Fruit fly (Drosophila melanogaster) whole organism, embryonic: ENCODE measurements around the gene CG43251.

Experiments used
- Ada2b ChIP-seq: fragments of 200-800 bp; sonication (Bioruptor generic); IDR thresholded peaks from 2 replicates; pipeline ENCODE4 v1.3.6; 2022; ENCODE audit warnings: missing biosample characterization, missing genetic modification characterization
- BtbVII ChIP-seq: fragments of 200-800 bp; sonication (Bioruptor generic); optimal IDR thresholded peaks from 3 replicates; lab custom pipeline; 2017; ENCODE audit warnings: missing biosample characterization, mild to moderate bottlenecking, missing genetic modification characterization
- CG10147 ChIP-seq: fragments of 200-800 bp; sonication (Bioruptor generic); optimal IDR thresholded peaks from 2 replicates; lab custom pipeline; 2019; ENCODE audit warnings: missing biosample characterization, mild to moderate bottlenecking, missing genetic modification characterization, moderate library complexity
- CG10462 ChIP-seq: fragments of 200-800 bp; sonication (Bioruptor generic); optimal IDR thresholded peaks from 2 replicates; lab custom pipeline; 2016; ENCODE audit warnings: missing biosample characterization, missing genetic modification characterization
- CG11456 ChIP-seq: fragments of 200-800 bp; sonication (Bioruptor generic); IDR thresholded peaks from 3 replicates; pipeline ENCODE4 v1.3.6; 2022; ENCODE audit warnings: missing biosample characterization, missing genetic modification characterization
- CG13624 ChIP-seq: fragments of 200-800 bp; sonication (Bioruptor generic); optimal IDR thresholded peaks from 2 replicates; lab custom pipeline; 2016; ENCODE audit warnings: missing biosample characterization, missing genetic modification characterization
- CG14014 ChIP-seq: fragments of 200-800 bp; sonication (Bioruptor generic); IDR thresholded peaks from 2 replicates; pipeline ENCODE4 v1.3.6; 2022; ENCODE audit warnings: missing biosample characterization, missing genetic modification characterization
- CG14667 ChIP-seq: fragments of 200-800 bp; sonication (Bioruptor generic); IDR thresholded peaks from 2 replicates; pipeline ENCODE4 v1.3.6; 2022; ENCODE audit warnings: missing biosample characterization, missing genetic modification characterization
- CG18262 ChIP-seq: fragments of 200-800 bp; optimal IDR thresholded peaks from 3 replicates; lab custom pipeline; 2019; ENCODE audit warnings: missing biosample characterization, mild to moderate bottlenecking, missing genetic modification characterization, moderate library complexity
- CG2129 ChIP-seq: fragments of 200-800 bp; sonication (Bioruptor generic); IDR thresholded peaks from 2 replicates; pipeline ENCODE4 v1.3.6; 2022; ENCODE audit warnings: missing biosample characterization, missing genetic modification characterization; ENCODE audit not compliant: partially characterized antibody
- CG32532 ChIP-seq: fragments of 200-800 bp; sonication (Bioruptor generic); IDR thresholded peaks from 2 replicates; pipeline ENCODE4 v1.3.6; 2022; ENCODE audit warnings: missing biosample characterization, missing genetic modification characterization
- CG3726 ChIP-seq: fragments of 200-800 bp; sonication (Bioruptor generic); IDR thresholded peaks from 3 replicates; pipeline ENCODE4, ENCODE4 v1.3.6; 2022; ENCODE audit warnings: missing biosample characterization, missing genetic modification characterization
- CG4730 ChIP-seq: fragments of 200-800 bp; sonication (Bioruptor generic); IDR thresholded peaks from 2 replicates; pipeline ENCODE4 v1.3.6; 2022; ENCODE audit warnings: missing biosample characterization, missing genetic modification characterization
- CG5953 ChIP-seq: fragments of 200-800 bp; sonication (Bioruptor generic); IDR thresholded peaks from 2 replicates; pipeline ENCODE4 v1.3.6; 2022; ENCODE audit warnings: missing biosample characterization, missing genetic modification characterization
- CG6791 ChIP-seq: fragments of 200-800 bp; sonication (Bioruptor generic); IDR thresholded peaks from 3 replicates; pipeline ENCODE4 v1.3.6; 2022; ENCODE audit warnings: missing biosample characterization, missing genetic modification characterization; ENCODE audit not compliant: partially characterized antibody
- CG7357 ChIP-seq: fragments of 200-800 bp; sonication (Bioruptor generic); IDR thresholded peaks from 3 replicates; pipeline ENCODE4 v1.3.6; 2022; ENCODE audit warnings: missing biosample characterization, missing genetic modification characterization
- CG7963 ChIP-seq: fragments of 200-800 bp; sonication (Bioruptor generic); IDR thresholded peaks from 3 replicates; pipeline ENCODE4 v1.3.6; 2022; ENCODE audit warnings: missing biosample characterization, missing genetic modification characterization; ENCODE audit not compliant: partially characterized antibody
- CG8765 ChIP-seq: fragments of 200-800 bp; sonication (Bioruptor generic); IDR thresholded peaks from 2 replicates; pipeline ENCODE4 v1.3.6; 2022; ENCODE audit warnings: missing biosample characterization, missing genetic modification characterization
- CG8944 ChIP-seq: fragments of 200-800 bp; sonication (Bioruptor generic); optimal IDR thresholded peaks from 3 replicates; lab custom pipeline; 2016; ENCODE audit warnings: missing biosample characterization, missing genetic modification characterization
- CG9437 ChIP-seq: fragments of 200-800 bp; sonication (Bioruptor generic); optimal IDR thresholded peaks from 2 replicates; lab custom pipeline; 2018; ENCODE audit warnings: missing biosample characterization, mild to moderate bottlenecking, missing genetic modification characterization
- CG9609 ChIP-seq: fragments of 200-800 bp; sonication (Bioruptor generic); optimal IDR thresholded peaks from 3 replicates; lab custom pipeline; 2016; ENCODE audit warnings: missing biosample characterization, missing genetic modification characterization
- CG9817 ChIP-seq: fragments of 200-800 bp; sonication (Bioruptor generic); optimal IDR thresholded peaks from 2 replicates; lab custom pipeline; 2018; ENCODE audit warnings: missing biosample characterization, mild to moderate bottlenecking, missing genetic modification characterization, moderate library complexity
- D19A ChIP-seq: fragments of 200-800 bp; optimal IDR thresholded peaks from 3 replicates; lab custom pipeline; 2019; ENCODE audit warnings: missing biosample characterization, mild to moderate bottlenecking, missing genetic modification characterization, moderate library complexity
- HLH4C ChIP-seq: fragments of 200-800 bp; sonication (Bioruptor generic); IDR thresholded peaks from 3 replicates; pipeline ENCODE4 v1.3.6; 2022; ENCODE audit warnings: missing biosample characterization, missing genetic modification characterization; ENCODE audit not compliant: partially characterized antibody
- MESR4 ChIP-seq: fragments of 200-800 bp; sonication (Bioruptor generic); optimal IDR thresholded peaks from 2 replicates; lab custom pipeline; 2018; ENCODE audit warnings: missing biosample characterization, mild to moderate bottlenecking, missing genetic modification characterization, moderate library complexity
- NC2α ChIP-seq: fragments of 200-800 bp; sonication (Bioruptor generic); optimal IDR thresholded peaks from 2 replicates; lab custom pipeline; 2016; ENCODE audit warnings: missing biosample characterization, missing genetic modification characterization
- Nf-YC ChIP-seq: fragments of 200-800 bp; optimal IDR thresholded peaks from 3 replicates; lab custom pipeline; 2019; ENCODE audit warnings: missing biosample characterization, mild to moderate bottlenecking, missing genetic modification characterization, moderate library complexity
- Oaz ChIP-seq: fragments of 200-800 bp; sonication (Bioruptor generic); IDR thresholded peaks from 2 replicates; pipeline ENCODE4 v1.3.6; 2022; ENCODE audit warnings: missing biosample characterization, missing genetic modification characterization
- ash1 ChIP-seq: fragments of 200-800 bp; sonication (Bioruptor generic); optimal IDR thresholded peaks from 2 replicates; lab custom pipeline; 2018; ENCODE audit warnings: missing biosample characterization, mild to moderate bottlenecking, missing genetic modification characterization
- bab2 ChIP-seq: fragments of 200-800 bp; sonication (Bioruptor generic); optimal IDR thresholded peaks from 2 replicates; lab custom pipeline; 2016; ENCODE audit warnings: missing biosample characterization, missing genetic modification characterization
- bowl ChIP-seq: fragments of 200-800 bp; sonication (Bioruptor generic); IDR thresholded peaks from 2 replicates; pipeline ENCODE4 v1.3.6; 2022; ENCODE audit warnings: missing biosample characterization, missing genetic modification characterization
- chn ChIP-seq: fragments of 200-800 bp; sonication (Bioruptor generic); optimal IDR thresholded peaks from 2 replicates; lab custom pipeline; 2016; ENCODE audit warnings: missing biosample characterization, missing genetic modification characterization
- dm ChIP-seq: fragments of 200-800 bp; sonication (Bioruptor generic); optimal IDR thresholded peaks from 3 replicates; lab custom pipeline; 2016; ENCODE audit warnings: missing biosample characterization, missing genetic modification characterization
- ftz-f1 ChIP-seq: fragments of 200-800 bp; sonication (Bioruptor generic); optimal IDR thresholded peaks from 2 replicates; lab custom pipeline; 2016; ENCODE audit warnings: missing biosample characterization, missing genetic modification characterization
- gfzf ChIP-seq: fragments of 200-800 bp; sonication (Bioruptor generic); optimal IDR thresholded peaks from 2 replicates; lab custom pipeline; 2016; ENCODE audit warnings: missing biosample characterization, mild to moderate bottlenecking, missing genetic modification characterization, moderate library complexity
- kay ChIP-seq: fragments of 200-800 bp; sonication (Bioruptor generic); optimal IDR thresholded peaks from 2 replicates; lab custom pipeline; 2016; ENCODE audit warnings: missing biosample characterization, missing genetic modification characterization
- lilli ChIP-seq: fragments of 200-800 bp; sonication (Bioruptor generic); optimal IDR thresholded peaks from 3 replicates; lab custom pipeline; 2016; ENCODE audit warnings: missing biosample characterization, missing genetic modification characterization
- lola ChIP-seq, 3 experiments: fragments of >200 bp in 2 of 3; fragments of 200-800 bp in 1 of 3; sonication (Bioruptor generic) in 1 of 3; optimal IDR thresholded peaks; 2 replicates each; lab custom pipeline; 2017 to 2019; ENCODE audit warnings: missing biosample characterization in 3 of 3, missing genetic modification characterization in 3 of 3, mild to moderate bottlenecking in 1 of 3, moderate library complexity in 1 of 3
- onecut ChIP-seq: fragments of 200-800 bp; sonication (Bioruptor generic); IDR thresholded peaks from 2 replicates; pipeline ENCODE4 v1.3.6; 2022; ENCODE audit warnings: missing biosample characterization, missing genetic modification characterization
- pan ChIP-seq, 4 experiments: fragments of >200 bp in 3 of 4; fragments of 200-800 bp in 1 of 4; sonication (Bioruptor generic) in 1 of 4; optimal IDR thresholded peaks in 3 of 4; IDR thresholded peaks in 1 of 4; 2 replicates each; pipeline versions ENCODE4 v1.3.6 to Lab custom; 2017 to 2022; ENCODE audit warnings: missing biosample characterization in 2 of 4, missing genetic modification characterization in 2 of 4, mixed read lengths in 1 of 4
- pb ChIP-seq: fragments of 200-800 bp; sonication (Bioruptor generic); optimal IDR thresholded peaks from 3 replicates; lab custom pipeline; 2016; ENCODE audit warnings: missing biosample characterization, missing genetic modification characterization
- peb ChIP-seq: fragments of 200-800 bp; sonication (Bioruptor generic); IDR thresholded peaks from 2 replicates; pipeline ENCODE4 v1.3.6; 2022; ENCODE audit warnings: missing biosample characterization, missing genetic modification characterization
- pita ChIP-seq: fragments of 200-800 bp; sonication (Bioruptor generic); optimal IDR thresholded peaks from 2 replicates; lab custom pipeline; 2017; ENCODE audit warnings: missing biosample characterization, mild to moderate bottlenecking, missing genetic modification characterization
- seq ChIP-seq: fragments of 200-800 bp; sonication (Bioruptor generic); IDR thresholded peaks from 2 replicates; pipeline ENCODE4 v1.3.6; 2022; ENCODE audit warnings: missing biosample characterization, missing genetic modification characterization
- slou ChIP-seq: fragments of 200-800 bp; sonication (Bioruptor generic); optimal IDR thresholded peaks from 3 replicates; lab custom pipeline; 2016; ENCODE audit warnings: missing biosample characterization, missing genetic modification characterization
- sug ChIP-seq: fragments of 200-800 bp; optimal IDR thresholded peaks from 2 replicates; lab custom pipeline; 2019; ENCODE audit warnings: missing biosample characterization, mild to moderate bottlenecking, missing genetic modification characterization, moderate library complexity
- tll ChIP-seq, 2 experiments: fragments of 200-800 bp in 1 of 2; fragments of >200 bp in 1 of 2; sonication (Bioruptor generic) in 1 of 2; optimal IDR thresholded peaks; 2 replicates each; lab custom pipeline; 2017 to 2019; ENCODE audit warnings: missing biosample characterization in 2 of 2, missing genetic modification characterization in 2 of 2, mild to moderate bottlenecking in 1 of 2, moderate library complexity in 1 of 2
- vnd ChIP-seq: fragments of 200-800 bp; sonication (Bioruptor generic); IDR thresholded peaks from 3 replicates; pipeline ENCODE4 v1.3.6; 2022; ENCODE audit warnings: missing biosample characterization, missing genetic modification characterization; ENCODE audit not compliant: partially characterized antibody

CG43251 gene

dm6 chr3L:20778224-20779063 is 19.8 kb downstream of the CG43251 start, which contains the start of the genes Pex16 and Pex14 (continued):
- TF ChIP-seq D19A (tag; lab: Kevin White, UChicago): no peak
- TF ChIP-seq CG4730 (GFP tag; lab: Robert Waterston, UW): peak; percentile 67
- TF ChIP-seq CG6791 (GFP tag; lab: Robert Waterston, UW): no peak
- peak; percentile 66; the same call in 1 of the 3 replicates for TF ChIP-seq CG3726
- TF ChIP-seq HLH4C: no peak
- peak; percentile 100 for TF ChIP-seq CG9437 (GFP tag; lab: Kevin White, UChicago)
- peak; percentile 47 for TF ChIP-seq Nf-YC (tag; lab: Kevin White, UChicago)
- peak; percentile 24; the same call in 1 of the 2 replicates for TF ChIP-seq peb
- TF ChIP-seq CG32532 (GFP tag; lab: Robert Waterston, UW): peak; percentile 82
- TF ChIP-seq tll (GFP tag; optimal IDR thresholded peaks at IDR 0.05; lab: Kevin White, UChicago): peak in 1 of 2 experiments; percentile 77
- TF ChIP-seq sug (tag; lab: Kevin White, UChicago): peak; percentile 53
- TF ChIP-seq slou (GFP tag; lab: Kevin White, UChicago): peak; percentile 48
- TF ChIP-seq bab2 (GFP tag; lab: Kevin White, UChicago): peak; percentile 82
- peak; percentile 68 for TF ChIP-seq CG14014
- peak; percentile 40; the same call in 1 of the 3 replicates for TF ChIP-seq CG7357 (GFP tag; lab: Robert Waterston, UW)
- TF ChIP-seq CG9817: peak; percentile 76
- TF ChIP-seq MESR4 (GFP tag; lab: Kevin White, UChicago): peak; percentile 67
- peak; percentile 49 for TF ChIP-seq kay (GFP tag; lab: Kevin White, UChicago)
- TF ChIP-seq BtbVII (GFP tag; lab: Kevin White, UChicago): no peak
- TF ChIP-seq gfzf (GFP tag; lab: Kevin White, UChicago): peak; percentile 86
- TF ChIP-seq CG14667 (GFP tag; lab: Robert Waterston, UW): peak; percentile 68
- TF ChIP-seq ftz-f1: no peak
- TF ChIP-seq pita (GFP tag; lab: Kevin White, UChicago): no peak
- TF ChIP-seq ash1 (GFP tag; lab: Kevin White, UChicago): no peak
- no peak for TF ChIP-seq bowl
- peak; percentile 72 for TF ChIP-seq Ada2b (GFP tag; lab: Robert Waterston, UW)
- peak; percentile 67 for TF ChIP-seq CG18262 (tag; lab: Kevin White, UChicago)
- TF ChIP-seq lilli (GFP tag; lab: Kevin White, UChicago): peak; percentile 85
- TF ChIP-seq vnd: no peak
- TF ChIP-seq pb (GFP tag; lab: Kevin White, UChicago): peak; percentile 33
- TF ChIP-seq CG7963 (GFP tag; lab: Robert Waterston, UW): no peak
- peak; percentile 52 for TF ChIP-seq Oaz
- TF ChIP-seq NC2α: peak; percentile 63
- TF ChIP-seq CG13624 (GFP tag; lab: Kevin White, UChicago): peak; percentile 78
- peak; percentile 85 for TF ChIP-seq CG9609
- peak; percentile 62 for TF ChIP-seq CG5953
- TF ChIP-seq CG10147 (GFP tag; lab: Kevin White, UChicago): no peak
- TF ChIP-seq CG8944 (GFP tag; lab: Kevin White, UChicago): peak; percentile 84
- TF ChIP-seq seq (GFP tag; lab: Robert Waterston, UW): 0 out of 2 replicates have a peak, but pooled peaks have one; percentile 10
- TF ChIP-seq CG10462: peak; percentile 5
- peak in 1 of 3 experiments; percentile 72 for TF ChIP-seq lola (GFP tag; optimal IDR thresholded peaks at IDR 0.05; lab: Kevin White, UChicago)
- no peak for TF ChIP-seq CG2129 (GFP tag; lab: Robert Waterston, UW)
- TF ChIP-seq onecut: peak; percentile 25; the same call in 1 of the 2 replicates
- TF ChIP-seq chn (GFP tag; lab: Kevin White, UChicago): peak; percentile 73
- peak; percentile 85 for TF ChIP-seq CG11456
- TF ChIP-seq CG8765 (GFP tag; lab: Robert Waterston, UW): 0 out of 2 replicates have a peak, but pooled peaks have one; percentile 39
- TF ChIP-seq pan (optimal IDR thresholded peaks at IDR 0.05; lab: Kevin White, UChicago): no peak
- peak in 1 of 2 experiments; percentile 77 for TF ChIP-seq pan (GFP tag; optimal IDR thresholded peaks at IDR 0.05 in 1 of 2, IDR thresholded peaks at IDR 0.05 in 1 of 2)
- peak; percentile 48 for TF ChIP-seq dm
